Worm (Caenorhabditis elegans): ENCODE measurements around the gene sdz-33.

DNA sequence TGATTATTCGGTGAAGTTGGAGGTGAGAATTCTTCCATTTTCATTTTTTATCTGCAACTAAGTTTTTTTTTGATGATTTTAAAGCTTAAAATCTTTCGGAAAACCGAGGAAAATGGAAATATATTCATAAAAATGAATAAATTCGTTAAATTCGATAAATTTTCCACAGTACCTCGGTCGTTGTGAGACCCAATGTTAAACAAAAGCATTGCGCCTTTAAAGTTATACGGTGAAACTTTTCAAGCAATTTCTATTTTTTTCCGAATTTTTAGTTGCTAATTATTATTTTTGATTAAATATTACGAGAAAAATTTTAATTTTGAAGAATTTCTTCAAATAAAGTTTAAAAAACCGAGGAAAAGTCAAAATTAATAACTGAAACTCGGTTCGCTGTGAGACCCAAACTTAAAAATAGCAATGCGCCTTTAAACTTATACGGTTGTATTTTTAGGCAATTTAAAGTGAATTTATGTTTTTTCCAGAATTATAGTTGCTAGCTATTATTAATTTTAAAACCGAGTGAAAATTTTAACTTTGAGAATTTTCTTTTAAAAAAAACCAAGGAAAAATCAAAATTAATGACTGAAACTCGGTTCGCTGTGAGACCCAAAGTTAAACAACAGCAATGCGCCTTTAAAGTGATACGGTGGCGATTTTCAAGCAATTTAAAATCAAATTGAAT, 37.9 kb upstream of the sdz-33 start, which contains the start of gene taf-12:
- TF ChIP-seq aly-1 (tag; optimal IDR thresholded peaks at IDR 0.05): no peak
- no peak for TF ChIP-seq tra-4 (tag; optimal IDR thresholded peaks at IDR 0.05)

Data from whole organism, early embryonic.